Worm (Caenorhabditis elegans) whole organism, young adult: Measurements from ENCODE around the gene T28C12.6.

Experiments
- B0336.3 ChIP-seq: fragments of 200-800 bp; sonication (Bioruptor generic); IDR thresholded peaks from 2 replicates; pipeline ENCODE4 v1.3.6; 2022; ENCODE audit warnings: missing genetic modification characterization, missing compliant biosample characterization
- F57C9.4 ChIP-seq: sonication (generic microtip); optimal IDR thresholded peaks from 2 replicates; lab custom pipeline; 2017; ENCODE audit warnings: mild to moderate bottlenecking, missing genetic modification characterization, missing compliant biosample characterization
- ZK185.1 ChIP-seq: sonication (generic microtip); optimal IDR thresholded peaks from 2 replicates; lab custom pipeline; 2016; ENCODE audit warnings: mild to moderate bottlenecking, missing genetic modification characterization, missing compliant biosample characterization; ENCODE audit not compliant: poor library complexity, severe bottlenecking
- madf-8 ChIP-seq: fragments of 200-800 bp; sonication (Bioruptor generic); conservative IDR thresholded peaks from 2 replicates; pipeline ENCODE4 v1.3.6; 2022; ENCODE audit warnings: missing genetic modification reagents, missing genetic modification characterization, missing compliant biosample characterization
- mcd-1 ChIP-seq: fragments of 200-800 bp; sonication (Bioruptor generic); IDR thresholded peaks from 2 replicates; pipeline ENCODE4 v1.3.6; 2022; ENCODE audit warnings: missing genetic modification reagents, missing genetic modification characterization, missing compliant biosample characterization

The T28C12.6 gene

ce11 chrV:6286343-6286742 is 49.6 kb downstream of the T28C12.6 start, which contains the start of gene srn-1:
TSS of gene srn-1 (minus strand) at chrV:6286443.
- TF ChIP-seq B0336.3 (GFP tag; lab: Robert Waterston, UW) (no peak), ZK185.1 (tag; lab: Kevin White, UChicago) (no peak), madf-8 (GFP tag; lab: Robert Waterston, UW) (no peak), F57C9.4 (no peak), mcd-1 (GFP tag; lab: Robert Waterston, UW) (no peak)
